Fruit fly (Drosophila melanogaster): ENCODE data around the gene CG2004.

The CG2004 gene

dm6 chrX:8671348-8672298 lies 43.1 kb downstream of the CG2004 start:
- TF ChIP-seq CTCF (optimal IDR thresholded peaks at IDR 0.05): no peak
- no peak for TF ChIP-seq CG8478 (optimal IDR thresholded peaks at IDR 0.05)

dm6 chrX:8669434-8669833 lies 45.3 kb downstream of the CG2004 start:
- TF ChIP-seq CTCF (optimal IDR thresholded peaks at IDR 0.05): no peak
- no peak for TF ChIP-seq CG8478 (optimal IDR thresholded peaks at IDR 0.05)

dm6 chrX:8667709-8668108 lies 47.0 kb downstream of the CG2004 start:
- TF ChIP-seq CG8478 (optimal IDR thresholded peaks at IDR 0.05) (no peak), CTCF (optimal IDR thresholded peaks at IDR 0.05) (no peak)

dm6 chrX:8667070-8667469 lies 47.7 kb downstream of the CG2004 start:
- TF ChIP-seq CG8478 (optimal IDR thresholded peaks at IDR 0.05): no peak
- TF ChIP-seq CTCF (optimal IDR thresholded peaks at IDR 0.05): no peak

- TF ChIP-seq CG8478 (optimal IDR thresholded peaks at IDR 0.05): no peak
- no peak for TF ChIP-seq CTCF (optimal IDR thresholded peaks at IDR 0.05)
Measured at dm6 chrX:8665576-8666297, 49.0 kb downstream of the CG2004 start.

- no peak for TF ChIP-seq CG8478 (optimal IDR thresholded peaks at IDR 0.05)
- TF ChIP-seq CTCF (optimal IDR thresholded peaks at IDR 0.05): no peak
Measured at dm6 chrX:8663795-8664194, 50.9 kb downstream of the CG2004 start.

Data from S2 (cell line).